Fruit fly (Drosophila melanogaster): ENCODE measurements around the gene CG13295.
A peak's percentile ranks its signal among the peaks of the same experiment; 100 is the strongest.

CG13295 gene

DNA sequence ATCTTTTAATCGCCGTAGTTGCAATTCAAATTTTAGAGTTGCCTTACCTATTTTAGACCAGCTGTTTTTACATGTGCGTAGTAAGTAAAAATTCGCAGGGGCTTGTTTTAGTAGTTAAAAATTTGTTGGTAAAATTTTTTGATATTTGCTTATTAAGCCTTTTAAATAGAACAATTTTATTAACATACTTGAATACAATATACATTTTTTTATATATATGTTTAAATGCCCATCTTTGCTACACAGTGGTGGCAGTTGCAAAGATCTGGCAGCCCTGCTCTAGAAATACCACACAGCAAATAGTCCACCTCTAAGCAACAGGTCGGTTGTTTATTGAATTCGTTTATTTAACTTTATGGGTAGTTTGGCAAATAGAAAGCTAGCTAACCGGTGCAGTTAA lies 19.7 kb upstream of the CG13295 start, which contains the start of the genes CG10467 and loj (continued):
- TF ChIP-seq Med (GFP tag) (peak; percentile 94), Elba2 (GFP tag; optimal IDR thresholded peaks at IDR 0.05) (peak; percentile 61), HLH3B (GFP tag; IDR thresholded peaks at IDR 0.05) (peak; percentile 97), unc-4 (GFP tag; IDR thresholded peaks at IDR 0.05; ENCODE audit: partially characterized antibody) (peak; percentile 72), Jarid2 (GFP tag; optimal IDR thresholded peaks at IDR 0.05) (peak; percentile 67), insv (GFP tag; optimal IDR thresholded peaks at IDR 0.05) (peak in 1 of 2 experiments; percentile 63), gcm (GFP tag; optimal IDR thresholded peaks at IDR 0.05) (peak; percentile 88), CG2678 (tag; optimal IDR thresholded peaks at IDR 0.05) (peak; percentile 95), prd (optimal IDR thresholded peaks at IDR 0.05) (no peak), prd (GFP tag; IDR thresholded peaks at IDR 0.05) (peak; percentile 99), lab (GFP tag; optimal IDR thresholded peaks at IDR 0.05) (peak; percentile 94), CG15073 (GFP tag; optimal IDR thresholded peaks at IDR 0.05) (peak; percentile 93), ken (GFP tag; IDR thresholded peaks at IDR 0.05) (peak; percentile 97), Hsf (GFP tag; optimal IDR thresholded peaks at IDR 0.05) (peak; percentile 94), fu2 (GFP tag; optimal IDR thresholded peaks at IDR 0.05) (peak; percentile 76), hbn (GFP tag; IDR thresholded peaks at IDR 0.05; ENCODE audit: partially characterized antibody) (peak; percentile 63), btn (GFP tag; optimal IDR thresholded peaks at IDR 0.05) (no peak), z (GFP tag; IDR thresholded peaks at IDR 0.05) (peak; percentile 57; the same call in 1 of the 3 replicates), az2 (GFP tag; optimal IDR thresholded peaks at IDR 0.05) (peak; percentile 97), TFAM (GFP tag; optimal IDR thresholded peaks at IDR 0.05) (no peak), grn (GFP tag; optimal IDR thresholded peaks at IDR 0.05) (peak; percentile 67), gcm2 (GFP tag; optimal IDR thresholded peaks at IDR 0.05) (peak; percentile 37), C15 (GFP tag; IDR thresholded peaks at IDR 0.05) (peak; percentile 87), exex (tag; optimal IDR thresholded peaks at IDR 0.05) (peak; percentile 81), ab (GFP tag; optimal IDR thresholded peaks at IDR 0.05) (peak; percentile 56), bowl (GFP tag; IDR thresholded peaks at IDR 0.05) (peak; percentile 81), CG14710 (tag; optimal IDR thresholded peaks at IDR 0.05) (peak; percentile 97), CG31365 (tag; optimal IDR thresholded peaks at IDR 0.05) (no peak), Dip2 (GFP tag; IDR thresholded peaks at IDR 0.05) (peak; percentile 56; the same call in 1 of the 2 replicates), amos (GFP tag; IDR thresholded peaks at IDR 0.05; ENCODE audit: partially characterized antibody) (peak; percentile 70), sens-2 (GFP tag; IDR thresholded peaks at IDR 0.05) (peak; percentile 87), CG4730 (GFP tag; IDR thresholded peaks at IDR 0.05) (peak; percentile 96), da (GFP tag; optimal IDR thresholded peaks at IDR 0.05) (peak; percentile 32), fd102C (GFP tag; optimal IDR thresholded peaks at IDR 0.05) (peak; percentile 70), CG4854 (GFP tag; optimal IDR thresholded peaks at IDR 0.05) (peak; percentile 86), MTF-1 (GFP tag; optimal IDR thresholded peaks at IDR 0.05; ENCODE audit: borderline replicate concordance) (peak; percentile 84), CG1233 (GFP tag; optimal IDR thresholded peaks at IDR 0.05) (peak; percentile 93), CG10267 (tag; optimal IDR thresholded peaks at IDR 0.05) (peak; percentile 90), CG6683 (GFP tag; optimal IDR thresholded peaks at IDR 0.05) (peak; percentile 72), cwo (GFP tag; optimal IDR thresholded peaks at IDR 0.05) (peak; percentile 83), CG1529 (GFP tag; optimal IDR thresholded peaks at IDR 0.05) (peak; percentile 82), Usf (GFP tag; optimal IDR thresholded peaks at IDR 0.05) (peak; percentile 93), bsh (GFP tag; optimal IDR thresholded peaks at IDR 0.05) (peak in 1 of 2 experiments; percentile 97), caup (GFP tag; optimal IDR thresholded peaks at IDR 0.05; ENCODE audit: severe bottlenecking) (peak; percentile 89), Rfx (GFP tag; IDR thresholded peaks at IDR 0.05) (peak; percentile 99), ac (GFP tag; optimal IDR thresholded peaks at IDR 0.05) (peak; percentile 72), CG3838 (GFP tag; optimal IDR thresholded peaks at IDR 0.05) (peak; percentile 86), sug (tag; optimal IDR thresholded peaks at IDR 0.05) (peak; percentile 96), slp2 (GFP tag; optimal IDR thresholded peaks at IDR 0.05) (peak; percentile 72), Hr3 (GFP tag; optimal IDR thresholded peaks at IDR 0.05) (peak; percentile 98)
